Fruit fly (Drosophila melanogaster): ENCODE data around the gene CG13083.

Gene CG13083

DNA sequence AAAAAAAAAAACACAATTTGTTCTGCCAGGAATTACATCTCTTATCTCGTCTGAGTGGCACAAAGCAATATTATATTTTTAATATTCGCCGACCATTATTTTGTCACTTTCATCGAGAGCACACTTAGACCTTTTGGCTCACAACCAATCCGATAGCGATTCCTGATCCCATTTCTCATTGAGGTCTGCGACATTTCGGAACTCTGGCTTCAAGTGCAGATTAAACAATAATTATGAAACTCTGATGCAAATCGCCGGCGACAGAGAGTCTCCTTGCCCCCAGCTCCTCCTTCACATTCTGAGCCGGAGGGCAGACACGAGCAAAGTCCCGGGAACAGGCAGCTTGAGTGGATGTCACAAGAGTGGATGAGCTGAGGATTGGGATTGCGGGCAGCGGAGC is 18.2 kb upstream of the CG13083 start:
- TF ChIP-seq tai (GFP tag; optimal IDR thresholded peaks at IDR 0.05) (no peak), Jra (GFP tag; optimal IDR thresholded peaks at IDR 0.05) (no peak)

DNA sequence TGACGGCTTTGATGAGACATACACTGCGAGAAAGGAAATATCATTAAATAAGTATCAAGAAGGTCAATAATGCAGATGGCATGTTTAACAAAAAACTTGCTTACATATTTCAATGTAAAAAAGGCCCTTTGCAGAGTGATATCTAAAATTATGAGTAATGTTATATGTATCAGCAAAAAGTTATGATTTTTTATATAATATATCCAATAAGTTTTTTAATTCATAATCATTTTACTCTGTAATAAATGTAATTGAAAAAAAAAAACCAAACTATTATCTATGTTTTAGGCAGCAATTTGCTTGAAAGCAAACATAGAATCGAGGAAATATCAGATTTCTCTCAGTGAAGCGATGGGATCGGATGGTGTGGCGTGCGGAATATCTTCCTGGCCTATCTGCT is 17.5 kb upstream of the CG13083 start:
- no peak for TF ChIP-seq CG9705 (GFP tag; optimal IDR thresholded peaks at IDR 0.05)
- no peak for TF ChIP-seq Vsx2 (GFP tag; optimal IDR thresholded peaks at IDR 0.05; ENCODE audit: partially characterized antibody)
- no peak for TF ChIP-seq Hr83 (GFP tag; optimal IDR thresholded peaks at IDR 0.05; ENCODE audit: poor library complexity, severe bottlenecking)
- no peak for TF ChIP-seq Hnf4 (GFP tag; optimal IDR thresholded peaks at IDR 0.05)
- no peak for TF ChIP-seq foxo (GFP tag; optimal IDR thresholded peaks at IDR 0.05)
- TF ChIP-seq Abd-B (GFP tag; optimal IDR thresholded peaks at IDR 0.05) = no peak
- TF ChIP-seq Dfd (GFP tag; optimal IDR thresholded peaks at IDR 0.05) = no peak
- TF ChIP-seq tai (GFP tag; optimal IDR thresholded peaks at IDR 0.05) = no peak
- no peak for TF ChIP-seq N (GFP tag; optimal IDR thresholded peaks at IDR 0.05)
- no peak for TF ChIP-seq br (GFP tag; optimal IDR thresholded peaks at IDR 0.05)
- TF ChIP-seq usp (GFP tag; optimal IDR thresholded peaks at IDR 0.05) = no peak
- TF ChIP-seq ey (GFP tag; optimal IDR thresholded peaks at IDR 0.05) = no peak
- TF ChIP-seq fru (GFP tag; optimal IDR thresholded peaks at IDR 0.05) = no peak
- TF ChIP-seq CrebA (GFP tag; optimal IDR thresholded peaks at IDR 0.05; ENCODE audit: borderline replicate concordance) = no peak
- TF ChIP-seq lola (GFP tag; optimal IDR thresholded peaks at IDR 0.05) = no peak
- no peak for TF ChIP-seq brk (GFP tag; optimal IDR thresholded peaks at IDR 0.05)

DNA sequence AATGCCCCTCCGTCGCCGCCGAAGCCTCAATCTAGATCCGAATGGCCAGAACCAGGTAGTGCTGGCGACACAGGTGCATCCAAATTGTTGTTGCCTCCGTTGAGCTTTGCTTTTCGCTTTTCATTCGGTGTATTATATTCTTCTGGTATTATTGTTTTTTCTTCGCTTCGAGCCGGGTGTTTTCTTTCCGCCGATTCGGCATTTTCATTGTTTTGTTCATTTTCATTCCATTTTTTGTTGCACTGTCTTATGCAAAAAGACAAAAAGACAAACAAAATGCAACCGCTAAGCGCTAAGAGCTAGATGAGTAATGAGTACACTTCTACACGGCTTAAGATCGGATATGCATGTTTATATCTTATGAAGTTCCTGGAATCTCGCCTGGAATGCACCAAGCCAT is 15.0 kb upstream of the CG13083 start:
- TF ChIP-seq lola (GFP tag; optimal IDR thresholded peaks at IDR 0.05) = no peak
- no peak for TF ChIP-seq GATAd (GFP tag; optimal IDR thresholded peaks at IDR 0.05)
- TF ChIP-seq foxo (GFP tag; optimal IDR thresholded peaks at IDR 0.05) = no peak
- TF ChIP-seq jim (GFP tag; optimal IDR thresholded peaks at IDR 0.05) = no peak
- TF ChIP-seq Hr78 (GFP tag; optimal IDR thresholded peaks at IDR 0.05) = no peak
- no peak for TF ChIP-seq fru (GFP tag; optimal IDR thresholded peaks at IDR 0.05)
- no peak for TF ChIP-seq tai (GFP tag; optimal IDR thresholded peaks at IDR 0.05)
- TF ChIP-seq h (GFP tag; optimal IDR thresholded peaks at IDR 0.05) = no peak
- TF ChIP-seq br (GFP tag; optimal IDR thresholded peaks at IDR 0.05) = no peak
- TF ChIP-seq CG32264 (GFP tag; optimal IDR thresholded peaks at IDR 0.05) = no peak
- no peak for TF ChIP-seq psq (GFP tag; optimal IDR thresholded peaks at IDR 0.05)
- TF ChIP-seq Vsx2 (GFP tag; optimal IDR thresholded peaks at IDR 0.05; ENCODE audit: partially characterized antibody) = no peak
- TF ChIP-seq Jra (GFP tag; optimal IDR thresholded peaks at IDR 0.05) = no peak
- TF ChIP-seq Myc (optimal IDR thresholded peaks at IDR 0.05) = no peak
- TF ChIP-seq Dfd (GFP tag; optimal IDR thresholded peaks at IDR 0.05) = no peak
- TF ChIP-seq rgr (GFP tag; optimal IDR thresholded peaks at IDR 0.05) = no peak

DNA sequence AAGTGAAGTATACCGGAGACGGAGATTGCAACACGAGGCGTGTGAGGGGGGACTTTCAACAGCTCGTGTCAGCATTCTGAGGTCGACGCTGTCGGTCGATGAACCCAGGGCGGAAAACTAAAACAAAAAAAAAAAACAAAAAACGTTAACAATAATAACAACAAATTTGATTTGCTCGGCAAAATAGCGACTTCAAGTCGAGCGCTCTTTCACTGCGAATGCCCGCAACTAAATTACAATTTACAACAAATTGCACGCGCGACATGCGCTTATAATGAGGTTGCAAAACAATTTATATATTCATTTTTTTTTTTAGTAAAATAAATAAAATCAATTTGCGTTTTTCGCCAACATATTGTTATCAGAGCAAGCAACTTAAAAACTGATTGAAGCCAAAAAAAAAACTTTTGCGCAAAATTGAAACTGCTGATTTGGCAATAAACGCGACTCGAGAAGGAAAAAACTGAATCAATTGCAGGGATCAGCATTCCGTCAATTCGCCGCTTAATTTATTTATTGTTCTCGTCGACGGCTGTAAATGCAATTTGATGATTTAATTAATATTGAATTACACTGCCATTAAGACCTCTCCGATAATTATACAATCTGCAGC is 13.8 kb upstream of the CG13083 start:
- no peak for TF ChIP-seq OdsH (GFP tag; optimal IDR thresholded peaks at IDR 0.05)
- TF ChIP-seq Myc (optimal IDR thresholded peaks at IDR 0.05) = no peak
- no peak for TF ChIP-seq sage (GFP tag; optimal IDR thresholded peaks at IDR 0.05)
- no peak for TF ChIP-seq br (GFP tag; optimal IDR thresholded peaks at IDR 0.05)
- no peak for TF ChIP-seq N (GFP tag; optimal IDR thresholded peaks at IDR 0.05)
- no peak for TF ChIP-seq tai (GFP tag; optimal IDR thresholded peaks at IDR 0.05)
- no peak for TF ChIP-seq Abd-B (GFP tag; optimal IDR thresholded peaks at IDR 0.05)
- TF ChIP-seq CG9705 (GFP tag; optimal IDR thresholded peaks at IDR 0.05) = no peak
- TF ChIP-seq brk (GFP tag; optimal IDR thresholded peaks at IDR 0.05) = no peak
- TF ChIP-seq fru (GFP tag; optimal IDR thresholded peaks at IDR 0.05) = no peak
- TF ChIP-seq Rel (GFP tag; optimal IDR thresholded peaks at IDR 0.05) = no peak
- TF ChIP-seq Rel (tag; optimal IDR thresholded peaks at IDR 0.05) = no peak
- no peak for TF ChIP-seq Dif (GFP tag; optimal IDR thresholded peaks at IDR 0.05; ENCODE audit: partially characterized antibody)

DNA sequence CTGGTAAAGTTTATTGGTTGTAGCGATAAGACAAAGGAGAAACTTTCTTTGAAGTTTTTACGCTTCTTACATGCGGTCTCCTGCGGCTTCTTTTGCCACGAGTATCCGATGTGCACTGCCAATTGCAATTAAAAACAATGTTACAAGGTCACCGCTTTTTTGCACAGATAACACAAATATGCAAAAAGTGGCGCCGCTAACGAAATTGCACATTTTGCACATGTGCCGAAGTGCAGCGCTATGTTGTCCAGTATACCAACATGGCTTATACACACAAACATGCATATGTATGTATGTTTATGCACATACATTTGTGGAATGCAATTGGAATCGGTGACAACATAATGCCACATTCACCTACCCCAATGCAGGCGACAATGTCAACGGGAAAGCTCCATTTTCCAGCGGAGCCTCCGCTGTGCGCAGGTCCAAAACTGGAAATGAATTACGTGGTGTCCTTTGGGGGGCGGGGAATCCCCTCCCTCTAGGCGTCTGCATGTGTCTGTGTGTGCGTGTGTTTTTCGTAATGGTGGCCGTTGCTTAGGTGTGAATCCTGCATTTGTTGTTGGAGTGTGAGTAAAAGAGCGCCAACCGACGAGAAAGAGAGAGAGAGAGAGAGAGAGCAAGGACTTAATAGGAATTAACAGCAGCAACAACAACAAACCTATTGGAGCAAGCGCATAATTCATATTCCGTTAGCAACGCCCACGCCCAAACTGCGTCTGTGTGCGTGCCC is 7.9 kb upstream of the CG13083 start:
- TF ChIP-seq Hnf4 (GFP tag; optimal IDR thresholded peaks at IDR 0.05) = no peak
- TF ChIP-seq br (GFP tag; optimal IDR thresholded peaks at IDR 0.05) = no peak
- TF ChIP-seq Dif (GFP tag; optimal IDR thresholded peaks at IDR 0.05; ENCODE audit: partially characterized antibody) = no peak
- TF ChIP-seq Dfd (GFP tag; optimal IDR thresholded peaks at IDR 0.05) = no peak
- TF ChIP-seq ey (GFP tag; optimal IDR thresholded peaks at IDR 0.05) = no peak
- TF ChIP-seq tai (GFP tag; optimal IDR thresholded peaks at IDR 0.05) = no peak
- TF ChIP-seq CG32264 (GFP tag; optimal IDR thresholded peaks at IDR 0.05) = no peak
- TF ChIP-seq brk (GFP tag; optimal IDR thresholded peaks at IDR 0.05) = no peak
- no peak for TF ChIP-seq Vsx2 (GFP tag; optimal IDR thresholded peaks at IDR 0.05; ENCODE audit: partially characterized antibody)
- no peak for TF ChIP-seq Myc (optimal IDR thresholded peaks at IDR 0.05)
- no peak for TF ChIP-seq Rel (GFP tag; optimal IDR thresholded peaks at IDR 0.05)
- no peak for TF ChIP-seq Rel (tag; optimal IDR thresholded peaks at IDR 0.05)
- TF ChIP-seq dsf (GFP tag; optimal IDR thresholded peaks at IDR 0.05; ENCODE audit: borderline replicate concordance) = no peak
- TF ChIP-seq fru (GFP tag; optimal IDR thresholded peaks at IDR 0.05) = no peak
- no peak for TF ChIP-seq jim (GFP tag; optimal IDR thresholded peaks at IDR 0.05)
- no peak for TF ChIP-seq CG9705 (GFP tag; optimal IDR thresholded peaks at IDR 0.05)
- no peak for TF ChIP-seq rgr (GFP tag; optimal IDR thresholded peaks at IDR 0.05)

Measured in whole organism, wandering third instar larva.